Worm (Caenorhabditis elegans) whole organism, L3 larva: Measurements from ENCODE around the gene ZC196.9.

ENCODE experiments used
- ama-1 ChIP-seq: fragments of 150-350 bp; optimal IDR thresholded peaks from 2 replicates; lab custom pipeline; 2018
- ceh-16 ChIP-seq: sonication (generic microtip); optimal IDR thresholded peaks from 2 replicates; lab custom pipeline; 2017; ENCODE audit warnings: missing biosample characterization, missing genetic modification characterization
- ceh-28 ChIP-seq: fragments of 150-350 bp; optimal IDR thresholded peaks from 2 replicates; lab custom pipeline; 2014; ENCODE audit warnings: missing biosample characterization, missing genetic modification reagents, missing genetic modification characterization
- ceh-82 ChIP-seq: fragments of 150-350 bp; optimal IDR thresholded peaks from 2 replicates; lab custom pipeline; 2014; ENCODE audit warnings: missing biosample characterization, missing genetic modification characterization
- fkh-10 ChIP-seq: sonication (generic microtip); optimal IDR thresholded peaks from 2 replicates; lab custom pipeline; 2017; ENCODE audit warnings: missing biosample characterization, missing genetic modification reagents, missing genetic modification characterization
- fkh-2 ChIP-seq: fragments of 150-350 bp; optimal IDR thresholded peaks from 2 replicates; lab custom pipeline; 2014; ENCODE audit warnings: missing biosample characterization, missing genetic modification reagents, missing genetic modification characterization
- lin-39 ChIP-seq: fragments of 150-350 bp; optimal IDR thresholded peaks from 2 replicates; lab custom pipeline; 2018; ENCODE audit warnings: missing biosample characterization, missing genetic modification reagents, missing genetic modification characterization
- nhr-11 ChIP-seq: fragments of 150-350 bp; optimal IDR thresholded peaks from 2 replicates; lab custom pipeline; 2014; ENCODE audit warnings: missing biosample characterization, missing genetic modification characterization
- nhr-12 ChIP-seq: fragments of 150-350 bp; optimal IDR thresholded peaks from 2 replicates; lab custom pipeline; 2014; ENCODE audit warnings: missing biosample characterization, missing genetic modification characterization
- nhr-25 ChIP-seq: sonication (generic microtip); optimal IDR thresholded peaks from 2 replicates; lab custom pipeline; 2017; ENCODE audit warnings: missing biosample characterization, missing genetic modification characterization
- pha-4 ChIP-seq: fragments of 150-350 bp; optimal IDR thresholded peaks from 2 replicates; lab custom pipeline; 2014; ENCODE audit warnings: missing biosample characterization, missing genetic modification reagents, missing genetic modification characterization
- skn-1 ChIP-seq: fragments of 150-350 bp; optimal IDR thresholded peaks from 2 replicates; lab custom pipeline; 2014; ENCODE audit warnings: missing biosample characterization, missing genetic modification characterization
- snpc-4 ChIP-seq: fragments of 150-350 bp; optimal IDR thresholded peaks from 2 replicates; lab custom pipeline; 2014; ENCODE audit warnings: missing biosample characterization, missing genetic modification characterization
- ztf-11 ChIP-seq: fragments of 150-350 bp; optimal IDR thresholded peaks from 2 replicates; lab custom pipeline; 2014; ENCODE audit warnings: missing biosample characterization, missing genetic modification characterization

DNA sequence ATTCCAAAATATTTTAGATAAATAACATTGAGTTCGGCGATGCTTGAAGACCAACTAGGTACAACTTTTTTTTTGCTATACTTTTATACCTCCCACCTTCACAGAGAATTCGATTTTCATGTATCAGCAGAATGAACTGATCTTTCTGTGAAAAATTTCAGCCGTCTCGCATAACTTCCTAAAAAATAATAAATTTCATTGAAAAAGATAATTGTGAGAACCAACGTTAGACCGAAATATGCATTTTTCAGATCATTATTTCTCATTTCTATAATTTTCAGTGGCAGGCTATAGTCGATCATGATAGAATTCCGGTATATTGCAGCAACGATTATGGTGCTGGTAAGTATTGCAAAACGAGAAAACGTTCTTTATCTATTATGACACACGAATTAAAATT, 44.6 kb upstream of the ZC196.9 start, which contains the start of gene srx-115:
- TF ChIP-seq pha-4 (tag; lab: Kevin White, UChicago), result no peak
- TF ChIP-seq ceh-28, result no peak
- no peak for TF ChIP-seq ceh-16 (tag; lab: Kevin White, UChicago)
- TF ChIP-seq snpc-4, result no peak
- TF ChIP-seq lin-39, result no peak
- no peak for TF ChIP-seq fkh-2 (tag; lab: Kevin White, UChicago)
- TF ChIP-seq nhr-25 (tag; lab: Kevin White, UChicago), result no peak
- TF ChIP-seq nhr-12, result no peak
- no peak for TF ChIP-seq ztf-11
- no peak for TF ChIP-seq ceh-82 (tag; lab: Kevin White, UChicago)
- TF ChIP-seq skn-1 (tag; lab: Kevin White, UChicago), result no peak
- no peak for TF ChIP-seq nhr-11
- no peak for TF ChIP-seq fkh-10 (GFP tag; lab: Kevin White, UChicago)
- TF ChIP-seq ama-1 (lab: Kevin White, UChicago), result no peak
